Worm (Caenorhabditis elegans): ENCODE measurements around the gene ZK856.19.

The ZK856.19 gene

DNA sequence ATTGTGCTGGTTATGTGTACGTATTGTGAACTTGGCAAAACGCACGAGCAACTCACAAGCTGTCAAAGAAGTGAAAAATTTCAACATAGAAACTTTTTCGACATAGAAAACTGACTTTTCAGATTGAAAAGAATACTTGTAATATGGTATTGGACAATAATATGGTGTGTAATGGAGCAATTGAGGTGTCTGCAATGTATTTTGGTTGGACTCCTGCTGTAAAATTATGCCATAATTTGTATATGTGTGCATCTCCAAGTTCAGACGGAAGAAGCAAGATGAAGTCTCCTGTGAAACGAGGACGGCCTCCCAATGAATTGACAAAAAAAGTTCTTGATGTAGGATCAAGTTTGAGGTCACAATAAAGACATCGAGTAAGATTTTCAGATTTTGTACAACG lies 20.9 kb downstream of the ZK856.19 start:
- TF ChIP-seq F37D6.2 (tag; optimal IDR thresholded peaks at IDR 0.05), result no peak
- no peak for TF ChIP-seq zfp-3 (GFP tag; conservative IDR thresholded peaks at IDR 0.05)
- no peak for TF ChIP-seq dmd-9 (GFP tag; IDR thresholded peaks at IDR 0.05)
- no peak for TF ChIP-seq lin-29 (GFP tag; IDR thresholded peaks at IDR 0.05)
- no peak for TF ChIP-seq php-3 (GFP tag; IDR thresholded peaks at IDR 0.05)
- peak; percentile 66 for TF ChIP-seq aha-1 (tag)
- TF ChIP-seq mep-1 (tag; optimal IDR thresholded peaks at IDR 0.05), result no peak
- peak in 1 of 2 experiments; percentile 77 for TF ChIP-seq unc-62 (GFP tag; optimal IDR thresholded peaks at IDR 0.05 in 1 of 2)
- no peak for TF ChIP-seq unc-62 (tag; optimal IDR thresholded peaks at IDR 0.05)
- no peak for TF ChIP-seq egl-43 (GFP tag; IDR thresholded peaks at IDR 0.05)
- TF ChIP-seq unc-39 (tag; optimal IDR thresholded peaks at IDR 0.05), result no peak
- no peak for TF ChIP-seq ceh-20 (GFP tag; IDR thresholded peaks at IDR 0.05)
- TF ChIP-seq ZK337.2 (GFP tag; IDR thresholded peaks at IDR 0.05), result no peak

DNA sequence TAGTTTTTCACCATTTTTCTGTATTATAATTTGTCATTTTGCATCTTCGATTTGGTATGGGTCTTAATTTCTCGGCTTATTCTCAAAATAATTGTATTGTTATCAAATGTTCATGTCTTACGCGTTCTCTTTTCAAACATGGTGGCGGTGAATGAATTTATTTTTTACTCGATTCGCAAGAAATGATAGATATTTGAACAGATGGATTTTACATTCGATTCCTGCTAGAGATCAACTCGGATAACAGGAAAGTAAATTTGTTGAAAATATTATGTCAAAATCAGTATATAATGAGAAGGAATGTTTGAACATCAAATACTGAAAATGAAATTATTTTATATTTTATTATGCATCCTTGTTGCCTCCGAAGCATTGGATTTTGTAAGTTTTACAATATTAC lies 21.7 kb downstream of the ZK856.19 start, which contains the start of gene ZK856.4:
TSS of gene ZK856.4 (plus strand) at position 301 of the 400 bp plus-strand sequence.
- TF ChIP-seq nhr-11 (tag; optimal IDR thresholded peaks at IDR 0.05) (no peak), fkh-10 (GFP tag; optimal IDR thresholded peaks at IDR 0.05) (no peak), lin-38 (GFP tag; IDR thresholded peaks at IDR 0.05) (no peak), nhr-41 (GFP tag; IDR thresholded peaks at IDR 0.05) (no peak), dmd-8 (GFP tag; IDR thresholded peaks at IDR 0.05) (no peak), spr-1 (tag; optimal IDR thresholded peaks at IDR 0.05) (no peak), ceh-20 (GFP tag; IDR thresholded peaks at IDR 0.05) (no peak), jun-1 (tag; optimal IDR thresholded peaks at IDR 0.05) (no peak), nhr-237 (tag; optimal IDR thresholded peaks at IDR 0.05) (no peak), tra-1 (GFP tag; IDR thresholded peaks at IDR 0.05) (no peak), egl-27 (tag; optimal IDR thresholded peaks at IDR 0.05) (no peak), ztf-7 (tag; optimal IDR thresholded peaks at IDR 0.05) (no peak), mxl-2 (GFP tag; conservative IDR thresholded peaks at IDR 0.05) (no peak), nhr-102 (tag; optimal IDR thresholded peaks at IDR 0.05) (no peak), ceh-44 (GFP tag; IDR thresholded peaks at IDR 0.05) (no peak)

DNA sequence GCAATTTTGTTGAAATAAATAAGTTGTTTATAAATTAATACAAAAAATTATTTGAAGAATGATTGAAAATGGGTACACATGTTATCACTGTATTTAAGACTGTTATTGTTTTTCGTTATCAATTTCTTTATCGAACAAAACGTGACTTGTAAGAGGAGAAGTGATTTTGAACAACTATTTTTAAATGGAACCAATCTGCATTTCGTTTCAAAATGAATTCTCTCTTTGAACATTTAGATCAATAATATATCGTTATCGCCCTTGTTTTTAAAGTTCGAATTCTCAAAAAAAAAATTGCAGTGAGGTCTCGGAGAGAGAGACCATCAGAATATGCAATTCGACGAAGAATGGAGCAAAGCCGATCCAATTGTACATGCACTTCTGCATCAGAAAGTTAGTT lies 25.5 kb downstream of the ZK856.19 start, which contains the start of gene cul-5:
TSS of gene cul-5 (plus strand) at position 301 of the 400 bp plus-strand sequence.
- TF ChIP-seq arid-1 (GFP tag; conservative IDR thresholded peaks at IDR 0.05) (no peak), rbr-2 (tag; optimal IDR thresholded peaks at IDR 0.05) (no peak), unc-62 (GFP tag; optimal IDR thresholded peaks at IDR 0.05 in 1 of 2) (no peak), unc-62 (tag; optimal IDR thresholded peaks at IDR 0.05) (no peak), hmg-1.1 (GFP tag; IDR thresholded peaks at IDR 0.05) (no peak), nhr-11 (tag; optimal IDR thresholded peaks at IDR 0.05) (no peak), mdl-1 (tag; optimal IDR thresholded peaks at IDR 0.05) (no peak), zag-1 (tag; optimal IDR thresholded peaks at IDR 0.05) (no peak), nhr-237 (tag; optimal IDR thresholded peaks at IDR 0.05) (no peak), nhr-48 (tag; optimal IDR thresholded peaks at IDR 0.05) (no peak), spr-1 (tag; optimal IDR thresholded peaks at IDR 0.05) (no peak), daf-16 (GFP tag; optimal IDR thresholded peaks at IDR 0.05) (no peak), daf-16 (tag; optimal IDR thresholded peaks at IDR 0.05) (peak; percentile 49), mxl-3 (GFP tag; optimal IDR thresholded peaks at IDR 0.05) (no peak), lin-13 (GFP tag; optimal IDR thresholded peaks at IDR 0.05) (no peak), F37D6.2 (tag; optimal IDR thresholded peaks at IDR 0.05) (no peak), nhr-41 (GFP tag; IDR thresholded peaks at IDR 0.05) (no peak), hif-1 (tag; optimal IDR thresholded peaks at IDR 0.05) (peak in 1 of 2 experiments; percentile 74), pha-4 (GFP tag; IDR thresholded peaks at IDR 0.05) (no peak), pha-4 (tag; optimal IDR thresholded peaks at IDR 0.05) (no peak), lim-7 (GFP tag; IDR thresholded peaks at IDR 0.05) (no peak), attf-4 (tag; optimal IDR thresholded peaks at IDR 0.05) (no peak), tag-97 (GFP tag; IDR thresholded peaks at IDR 0.05) (no peak), daf-19 (GFP tag; conservative IDR thresholded peaks at IDR 0.05) (no peak), dmd-6 (GFP tag; IDR thresholded peaks at IDR 0.05) (no peak), ZK546.5 (tag; optimal IDR thresholded peaks at IDR 0.05) (no peak), nhr-28 (tag; optimal IDR thresholded peaks at IDR 0.05) (peak; percentile 27), unc-130 (GFP tag; optimal IDR thresholded peaks at IDR 0.05) (no peak), aha-1 (tag) (no peak), nhr-42 (GFP tag; IDR thresholded peaks at IDR 0.05) (no peak), zip-2 (tag; optimal IDR thresholded peaks at IDR 0.05) (no peak), lin-38 (GFP tag; IDR thresholded peaks at IDR 0.05) (no peak)

Measured in whole organism, L4 larva.